Worm (Caenorhabditis elegans) whole organism, midembryonic: ENCODE data around the gene dsc-4.

ENCODE experiments used
- T22C8.4 ChIP-seq: fragments of 200-800 bp; sonication (Bioruptor generic); IDR thresholded peaks from 2 replicates; pipeline ENCODE4 v1.3.6; 2022; ENCODE audit warnings: missing genetic modification characterization, missing compliant biosample characterization
- cog-1 ChIP-seq: sonication (generic microtip); optimal IDR thresholded peaks from 2 replicates; lab custom pipeline; 2016; ENCODE audit warnings: missing genetic modification characterization, missing compliant biosample characterization
- flt-1 ChIP-seq: fragments of 200-800 bp; sonication (Bioruptor generic); IDR thresholded peaks from 2 replicates; pipeline ENCODE4 v1.3.6; 2022; ENCODE audit warnings: missing genetic modification characterization, missing compliant biosample characterization
- klf-2 ChIP-seq: fragments of 200-800 bp; sonication (Bioruptor generic); conservative IDR thresholded peaks from 2 replicates; pipeline ENCODE4 v1.3.6; 2022; ENCODE audit warnings: missing genetic modification reagents, missing genetic modification characterization, missing compliant biosample characterization
- med-1 ChIP-seq: sonication (generic microtip); optimal IDR thresholded peaks from 2 replicates; lab custom pipeline; 2017; ENCODE audit warnings: missing genetic modification characterization, mild to moderate bottlenecking, missing compliant biosample characterization, antibody characterized with exemption, missing genetic modification reagents; ENCODE audit not compliant: insufficient read depth
- tab-1 ChIP-seq: fragments of 200-800 bp; sonication (Bioruptor generic); IDR thresholded peaks from 2 replicates; pipeline ENCODE4 v1.3.6; 2022; ENCODE audit warnings: missing genetic modification characterization, missing compliant biosample characterization
- ztf-23 ChIP-seq: fragments of 200-800 bp; sonication (Bioruptor generic); IDR thresholded peaks from 2 replicates; pipeline ENCODE4 v1.3.6; 2022; ENCODE audit warnings: missing genetic modification reagents, missing genetic modification characterization, missing compliant biosample characterization
- ztf-29 ChIP-seq: fragments of 200-800 bp; sonication (Bioruptor generic); IDR thresholded peaks from 2 replicates; pipeline ENCODE4 v1.3.6; 2022; ENCODE audit warnings: missing genetic modification reagents, missing genetic modification characterization, missing compliant biosample characterization

- TF ChIP-seq med-1 (GFP tag; lab: Kevin White, UChicago) (no peak), flt-1 (GFP tag; lab: Robert Waterston, UW) (no peak), T22C8.4 (GFP tag; lab: Robert Waterston, UW) (no peak), ztf-23 (GFP tag; lab: Robert Waterston, UW) (no peak), klf-2 (no peak), tab-1 (GFP tag; lab: Robert Waterston, UW) (no peak), ztf-29 (no peak), cog-1 (tag; lab: Kevin White, UChicago) (no peak)
These were observed 10.8 kb downstream of the dsc-4 start for ce11 chrIV:309526-309925.
